Worm (Caenorhabditis elegans): Measurements from ENCODE around the gene ubxn-2.
A peak's percentile ranks its signal among the peaks of the same experiment; 100 is the strongest.

ubxn-2 gene

ce11 chrIV:2703927-2704401 lies 21.7 kb downstream of the ubxn-2 start, which contains the start of gene Y94H6A.5 (continued):
- no peak for TF ChIP-seq nhr-25 (tag; optimal IDR thresholded peaks at IDR 0.05; ENCODE audit: borderline replicate concordance, insufficient read depth)
- TF ChIP-seq unc-130 (GFP tag; optimal IDR thresholded peaks at IDR 0.05): peak; percentile 30
- no peak for TF ChIP-seq php-3 (GFP tag; IDR thresholded peaks at IDR 0.05)
- peak; percentile 89 for TF ChIP-seq ama-1 (optimal IDR thresholded peaks at IDR 0.05)
- peak; percentile 86 for TF ChIP-seq mes-2 (tag; optimal IDR thresholded peaks at IDR 0.05; ENCODE audit: poor library complexity, severe bottlenecking)
- no peak for TF ChIP-seq nhr-237 (tag; optimal IDR thresholded peaks at IDR 0.05)
- no peak for TF ChIP-seq pqm-1 (tag; optimal IDR thresholded peaks at IDR 0.05)
- TF ChIP-seq nhr-48 (tag; optimal IDR thresholded peaks at IDR 0.05): no peak
- no peak for TF ChIP-seq ZK337.2 (GFP tag; IDR thresholded peaks at IDR 0.05)
- no peak for TF ChIP-seq zip-11 (GFP tag; IDR thresholded peaks at IDR 0.05)
- TF ChIP-seq nhr-102 (tag; optimal IDR thresholded peaks at IDR 0.05): peak; percentile 16
- no peak for TF ChIP-seq F44E2.7 (GFP tag; IDR thresholded peaks at IDR 0.05)
- TF ChIP-seq zip-2 (tag; optimal IDR thresholded peaks at IDR 0.05): no peak
- TF ChIP-seq dmd-9 (GFP tag; IDR thresholded peaks at IDR 0.05): no peak
- TF ChIP-seq lin-1 (GFP tag; IDR thresholded peaks at IDR 0.05): no peak
- TF ChIP-seq snpc-4 (tag; optimal IDR thresholded peaks at IDR 0.05): no peak
- no peak for TF ChIP-seq R02D3.7 (tag; optimal IDR thresholded peaks at IDR 0.05)
- TF ChIP-seq ztf-7 (tag; optimal IDR thresholded peaks at IDR 0.05): no peak
- TF ChIP-seq aly-2 (tag; optimal IDR thresholded peaks at IDR 0.05): no peak
- TF ChIP-seq fos-1 (tag; optimal IDR thresholded peaks at IDR 0.05): no peak
- no peak for TF ChIP-seq hmg-1.1 (GFP tag; IDR thresholded peaks at IDR 0.05)
- no peak for TF ChIP-seq zfp-2 (tag; optimal IDR thresholded peaks at IDR 0.05)
- TF ChIP-seq pha-4 (GFP tag; IDR thresholded peaks at IDR 0.05): peak; percentile 16; the same call in 1 of the 2 replicates
- no peak for TF ChIP-seq pha-4 (tag; optimal IDR thresholded peaks at IDR 0.05)
- peak; percentile 52 for TF ChIP-seq dpl-1 (GFP tag; optimal IDR thresholded peaks at IDR 0.05)
- peak; percentile 55 for TF ChIP-seq lin-38 (GFP tag; IDR thresholded peaks at IDR 0.05)
- TF ChIP-seq duxl-1 (tag; optimal IDR thresholded peaks at IDR 0.05; ENCODE audit: poor library complexity): peak; percentile 27
- no peak for TF ChIP-seq daf-12 (tag; optimal IDR thresholded peaks at IDR 0.05)
- no peak for TF ChIP-seq F26F4.8 (GFP tag; conservative IDR thresholded peaks at IDR 0.05)
- no peak for TF ChIP-seq ceh-44 (GFP tag; IDR thresholded peaks at IDR 0.05)
- no peak for TF ChIP-seq tra-1 (GFP tag; IDR thresholded peaks at IDR 0.05)
- no peak for TF ChIP-seq lin-15B (tag; optimal IDR thresholded peaks at IDR 0.05)
- TF ChIP-seq T26A8.4 (GFP tag; IDR thresholded peaks at IDR 0.05): peak; percentile 61
- TF ChIP-seq Y105C5A.15 (GFP tag; IDR thresholded peaks at IDR 0.05): no peak
- no peak for TF ChIP-seq D1046.2 (GFP tag; IDR thresholded peaks at IDR 0.05)
- 0 out of 2 replicates have a peak, but pooled peaks have one; percentile 33 for TF ChIP-seq arid-1 (GFP tag; conservative IDR thresholded peaks at IDR 0.05)
- TF ChIP-seq gei-8 (GFP tag; optimal IDR thresholded peaks at IDR 0.05): no peak
- TF ChIP-seq nhr-11 (tag; optimal IDR thresholded peaks at IDR 0.05): no peak
- no peak for TF ChIP-seq ztf-11 (tag; optimal IDR thresholded peaks at IDR 0.05)
- no peak for TF ChIP-seq nhr-41 (GFP tag; IDR thresholded peaks at IDR 0.05)
- TF ChIP-seq mxl-2 (GFP tag; conservative IDR thresholded peaks at IDR 0.05): no peak
- TF ChIP-seq mdl-1 (tag; optimal IDR thresholded peaks at IDR 0.05): no peak
- no peak for TF ChIP-seq T20F7.1 (GFP tag; optimal IDR thresholded peaks at IDR 0.05)
- no peak for TF ChIP-seq nhr-111 (GFP tag; optimal IDR thresholded peaks at IDR 0.05)
- no peak for TF ChIP-seq skn-1 (tag; optimal IDR thresholded peaks at IDR 0.05)
- 0 out of 2 replicates have a peak, but pooled peaks have one; percentile 25 for TF ChIP-seq ceh-20 (GFP tag; IDR thresholded peaks at IDR 0.05)
- no peak for TF ChIP-seq nhr-10 (tag; optimal IDR thresholded peaks at IDR 0.05)
- no peak for TF ChIP-seq ceh-62 (tag; optimal IDR thresholded peaks at IDR 0.05)
- TF ChIP-seq hlh-30 (tag; optimal IDR thresholded peaks at IDR 0.05; ENCODE audit: insufficient read depth): peak; percentile 55
- no peak for TF ChIP-seq ceh-28 (tag; optimal IDR thresholded peaks at IDR 0.05)
- TF ChIP-seq lim-7 (GFP tag; IDR thresholded peaks at IDR 0.05): no peak
- TF ChIP-seq rbr-2 (tag; optimal IDR thresholded peaks at IDR 0.05): peak; percentile 39
